Worm (Caenorhabditis elegans) whole organism, young adult: ENCODE measurements around the gene C48D1.5.

Experiments
- C17E4.6 ChIP-seq: fragments of 200-800 bp; sonication (Bioruptor generic); IDR thresholded peaks from 2 replicates; pipeline ENCODE4 v1.3.6; 2022; ENCODE audit warnings: missing genetic modification reagents, missing genetic modification characterization, missing compliant biosample characterization
- aptf-3 ChIP-seq: fragments of 200-800 bp; sonication (Bioruptor generic); IDR thresholded peaks from 2 replicates; pipeline ENCODE4 v1.3.6; 2022; ENCODE audit warnings: missing genetic modification characterization, missing compliant biosample characterization
- attf-3 ChIP-seq: fragments of 200-800 bp; sonication (Bioruptor generic); conservative IDR thresholded peaks from 2 replicates; pipeline ENCODE4 v1.3.6; 2022; ENCODE audit warnings: missing genetic modification reagents, missing genetic modification characterization, missing compliant biosample characterization
- gei-17 ChIP-seq: fragments of 200-800 bp; sonication (Bioruptor generic); optimal IDR thresholded peaks from 2 replicates; lab custom pipeline; 2018; ENCODE audit warnings: mild to moderate bottlenecking, missing genetic modification characterization, missing compliant biosample characterization
- hmg-1.2 ChIP-seq: fragments of 200-800 bp; sonication (Bioruptor generic); IDR thresholded peaks from 2 replicates; pipeline ENCODE4 v1.3.6; 2022; ENCODE audit warnings: missing genetic modification reagents, missing genetic modification characterization, missing compliant biosample characterization
- mcd-1 ChIP-seq: fragments of 200-800 bp; sonication (Bioruptor generic); IDR thresholded peaks from 2 replicates; pipeline ENCODE4 v1.3.6; 2022; ENCODE audit warnings: missing genetic modification reagents, missing genetic modification characterization, missing compliant biosample characterization

C48D1.5 gene

ce11 chrIV:13262849-13263248, 41.1 kb downstream of the C48D1.5 start:
- TF ChIP-seq aptf-3 (GFP tag; lab: Robert Waterston, UW), result 0 out of 2 replicates have a peak, but pooled peaks have one; percentile 25
- TF ChIP-seq mcd-1 (GFP tag; lab: Robert Waterston, UW), result peak; percentile 62
- TF ChIP-seq hmg-1.2, result peak; percentile 70

DNA sequence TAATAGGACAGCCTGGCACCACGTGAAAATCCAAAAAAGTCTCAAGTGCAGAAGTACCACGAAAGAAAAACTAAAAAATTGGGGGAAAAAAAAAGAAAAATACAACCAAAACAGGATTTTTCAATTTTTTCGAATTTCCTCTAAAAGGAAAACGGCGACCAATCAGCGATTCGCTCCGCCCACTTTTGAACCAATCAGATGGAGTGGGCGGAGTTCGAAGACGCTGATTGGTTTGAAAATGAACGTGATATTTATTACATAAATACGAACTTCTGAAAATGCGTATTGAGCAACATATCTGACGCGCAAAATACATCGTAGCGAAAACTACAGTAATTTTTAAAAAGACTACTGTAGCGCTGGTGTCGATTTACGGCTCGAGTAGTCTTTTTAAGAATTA, 46.6 kb downstream of the C48D1.5 start:
- TF ChIP-seq C17E4.6 (GFP tag; lab: Robert Waterston, UW) (no peak), attf-3 (GFP tag; lab: Robert Waterston, UW) (no peak)

- TF ChIP-seq hmg-1.2 (peak; percentile 93), gei-17 (GFP tag; lab: Kevin White, UChicago) (no peak)
Observed at ce11 chrIV:13272494-13272893, 50.7 kb downstream of the C48D1.5 start, which contains the start of gene unc-26. Gene unc-26, minus strand, starts transcription at chrIV:13272516.
